Worm (Caenorhabditis elegans) whole organism, L2 larva: Measurements from ENCODE around the gene T16G12.8.

Source experiments
- R02D3.7 ChIP-seq: fragments of 150-350 bp; optimal IDR thresholded peaks from 2 replicates; lab custom pipeline; 2014; ENCODE audit warnings: missing biosample characterization, missing genetic modification characterization
- alr-1 ChIP-seq: fragments of 150-350 bp; optimal IDR thresholded peaks from 2 replicates; lab custom pipeline; 2014; ENCODE audit warnings: missing biosample characterization, missing genetic modification characterization
- ama-1 ChIP-seq: fragments of 150-350 bp; optimal IDR thresholded peaks from 2 replicates; lab custom pipeline; 2018; ENCODE audit warnings: inconsistent platforms
- dmd-4 ChIP-seq: sonication (generic microtip); optimal IDR thresholded peaks from 2 replicates; lab custom pipeline; 2017; ENCODE audit warnings: missing biosample characterization, missing genetic modification characterization
- lin-39 ChIP-seq: fragments of 150-350 bp; optimal IDR thresholded peaks from 2 replicates; lab custom pipeline; 2014; ENCODE audit warnings: missing biosample characterization, missing genetic modification reagents, missing genetic modification characterization
- nhr-11 ChIP-seq: fragments of 150-350 bp; optimal IDR thresholded peaks from 2 replicates; lab custom pipeline; 2014; ENCODE audit warnings: missing biosample characterization, missing genetic modification characterization
- nhr-25 ChIP-seq: fragments of 150-350 bp; sonication (generic microtip); optimal IDR thresholded peaks from 3 replicates; lab custom pipeline; 2014; ENCODE audit warnings: missing biosample characterization, missing genetic modification characterization
- nhr-6 ChIP-seq: fragments of 150-350 bp; optimal IDR thresholded peaks from 2 replicates; lab custom pipeline; 2014; ENCODE audit warnings: missing biosample characterization, missing genetic modification characterization
- nhr-77 ChIP-seq: fragments of 150-350 bp; optimal IDR thresholded peaks from 2 replicates; lab custom pipeline; 2014; ENCODE audit warnings: missing biosample characterization, missing genetic modification characterization
- peb-1 ChIP-seq: fragments of 150-350 bp; optimal IDR thresholded peaks from 2 replicates; lab custom pipeline; 2014; ENCODE audit warnings: missing biosample characterization, missing genetic modification characterization
- ztf-11 ChIP-seq: sonication (generic microtip); optimal IDR thresholded peaks from 2 replicates; lab custom pipeline; 2017; ENCODE audit warnings: missing biosample characterization, missing genetic modification characterization

- TF ChIP-seq R02D3.7 (tag; lab: Kevin White, UChicago) (no peak), nhr-77 (tag; lab: Kevin White, UChicago) (no peak), ztf-11 (tag; lab: Kevin White, UChicago) (no peak), nhr-11 (tag; lab: Kevin White, UChicago) (no peak), nhr-6 (tag; lab: Kevin White, UChicago) (no peak), ama-1 (lab: Kevin White, UChicago) (no peak), peb-1 (no peak), dmd-4 (tag; lab: Kevin White, UChicago) (no peak), alr-1 (tag; lab: Kevin White, UChicago) (no peak), nhr-25 (tag; lab: Kevin White, UChicago) (no peak), lin-39 (tag; lab: Kevin White, UChicago) (no peak)
These were observed 47.0 kb upstream of the T16G12.8 start, which contains the start of gene C05B5.16 for ce11 chrIII:10012136-10012535.
